Fruit fly (Drosophila melanogaster) whole organism, prepupa: ENCODE data around the gene RpL36.

Experiments
- CG6854 ChIP-seq: fragments of 200-800 bp; sonication (Bioruptor generic); optimal IDR thresholded peaks from 2 replicates; lab custom pipeline; 2017; ENCODE audit warnings: missing biosample characterization, mild to moderate bottlenecking, missing genetic modification characterization
- achi ChIP-seq: fragments of 200-800 bp; sonication (Bioruptor generic); optimal IDR thresholded peaks from 3 replicates; lab custom pipeline; 2016; ENCODE audit warnings: missing biosample characterization, missing genetic modification characterization

- TF ChIP-seq CG6854 (GFP tag; lab: Kevin White, UChicago) (no peak), achi (no peak)
Measured at dm6 chrX:646395-647009, 17.2 kb upstream of the RpL36 start.
